Fruit fly (Drosophila melanogaster) whole organism, embryonic: ENCODE results near the gene CG17207.

Experiments
- Adf1 ChIP-seq: fragments of 200-800 bp; sonication (Bioruptor generic); IDR thresholded peaks from 2 replicates; pipeline ENCODE4 v1.3.6; 2022; ENCODE audit warnings: missing biosample characterization, missing genetic modification characterization
- B-H2 ChIP-seq: fragments of 200-800 bp; sonication (Bioruptor generic); optimal IDR thresholded peaks from 2 replicates; lab custom pipeline; 2018; ENCODE audit warnings: missing biosample characterization, mild to moderate bottlenecking, missing genetic modification characterization
- Bteb2 ChIP-seq: fragments of 200-800 bp; sonication (Bioruptor generic); optimal IDR thresholded peaks from 2 replicates; lab custom pipeline; 2016; ENCODE audit warnings: missing biosample characterization, missing genetic modification characterization
- CG12769 ChIP-seq: fragments of 200-800 bp; sonication (Bioruptor generic); optimal IDR thresholded peaks from 2 replicates; lab custom pipeline; 2019; ENCODE audit warnings: missing biosample characterization, mild to moderate bottlenecking, missing genetic modification characterization, moderate library complexity
- CG13894 ChIP-seq: fragments of 200-800 bp; sonication (Bioruptor generic); optimal IDR thresholded peaks from 3 replicates; lab custom pipeline; 2018; ENCODE audit warnings: missing biosample characterization, mild to moderate bottlenecking, missing genetic modification characterization, moderate library complexity
- CG14860 ChIP-seq: fragments of 200-800 bp; sonication (Bioruptor generic); IDR thresholded peaks from 3 replicates; pipeline ENCODE4 v1.3.6; 2022; ENCODE audit warnings: missing biosample characterization, missing genetic modification characterization; ENCODE audit not compliant: partially characterized antibody
- CG16779 ChIP-seq: fragments of 200-800 bp; sonication (Bioruptor generic); IDR thresholded peaks from 2 replicates; pipeline ENCODE4 v1.3.6; 2022; ENCODE audit warnings: missing biosample characterization, missing genetic modification characterization
- CG16813 ChIP-seq: fragments of 200-800 bp; sonication (Bioruptor generic); IDR thresholded peaks from 3 replicates; pipeline ENCODE4 v1.3.6; 2022; ENCODE audit warnings: missing biosample characterization, missing genetic modification characterization; ENCODE audit not compliant: partially characterized antibody
- CG16815 ChIP-seq: fragments of 200-800 bp; sonication (Bioruptor generic); optimal IDR thresholded peaks from 3 replicates; lab custom pipeline; 2017; ENCODE audit warnings: missing biosample characterization, mild to moderate bottlenecking, missing genetic modification characterization
- CG17328 ChIP-seq: fragments of 200-800 bp; sonication (Bioruptor generic); IDR thresholded peaks from 2 replicates; pipeline ENCODE4 v1.3.6; 2022; ENCODE audit warnings: missing biosample characterization, missing genetic modification characterization
- CG33213 ChIP-seq: fragments of 200-800 bp; sonication (Bioruptor generic); optimal IDR thresholded peaks from 3 replicates; lab custom pipeline; 2016; ENCODE audit warnings: missing biosample characterization, missing genetic modification characterization
- CG34422 ChIP-seq: fragments of 200-800 bp; sonication (Bioruptor generic); IDR thresholded peaks from 3 replicates; pipeline ENCODE4 v1.3.6; 2022; ENCODE audit warnings: missing biosample characterization, missing genetic modification characterization
- CG3995 ChIP-seq: fragments of 200-800 bp; sonication (Bioruptor generic); optimal IDR thresholded peaks from 3 replicates; lab custom pipeline; 2016; ENCODE audit warnings: missing biosample characterization, missing genetic modification characterization
- CG4617 ChIP-seq: fragments of 200-800 bp; sonication (Bioruptor generic); optimal IDR thresholded peaks from 3 replicates; lab custom pipeline; 2016; ENCODE audit warnings: missing biosample characterization, missing genetic modification characterization, borderline replicate concordance
- CG6272 ChIP-seq: fragments of 200-800 bp; sonication (Bioruptor generic); IDR thresholded peaks from 2 replicates; pipeline ENCODE4 v1.3.6; 2022; ENCODE audit warnings: missing biosample characterization, missing genetic modification characterization
- CG6654 ChIP-seq: fragments of 200-800 bp; sonication (Bioruptor generic); optimal IDR thresholded peaks from 2 replicates; lab custom pipeline; 2017; ENCODE audit warnings: missing biosample characterization, mild to moderate bottlenecking, missing genetic modification characterization
- CG8388 ChIP-seq: fragments of 200-800 bp; sonication (Bioruptor generic); optimal IDR thresholded peaks from 2 replicates; lab custom pipeline; 2019; ENCODE audit warnings: missing biosample characterization, mild to moderate bottlenecking, missing genetic modification characterization, moderate library complexity
- CG8924 ChIP-seq: fragments of 200-800 bp; optimal IDR thresholded peaks from 3 replicates; lab custom pipeline; 2019; ENCODE audit warnings: missing biosample characterization, mild to moderate bottlenecking, missing genetic modification characterization, moderate library complexity
- Dll ChIP-seq: fragments of 200-800 bp; sonication (Bioruptor generic); IDR thresholded peaks from 4 replicates; pipeline ENCODE4 v1.3.6; 2022; ENCODE audit warnings: missing biosample characterization, missing genetic modification characterization; ENCODE audit not compliant: partially characterized antibody
- Dp ChIP-seq: fragments of 200-800 bp; sonication (Bioruptor generic); optimal IDR thresholded peaks from 2 replicates; lab custom pipeline; 2018; ENCODE audit warnings: missing biosample characterization, mild to moderate bottlenecking, missing genetic modification characterization, moderate library complexity
- E2f1 ChIP-seq: fragments of 200-800 bp; sonication (Bioruptor generic); IDR thresholded peaks from 2 replicates; pipeline ENCODE4 v1.3.6; 2022; ENCODE audit warnings: missing biosample characterization, missing genetic modification characterization
- Ets97D ChIP-seq: fragments of 200-800 bp; sonication (Bioruptor generic); optimal IDR thresholded peaks from 3 replicates; lab custom pipeline; 2016; ENCODE audit warnings: missing biosample characterization, missing genetic modification characterization
- Fer1 ChIP-seq: fragments of 200-800 bp; sonication (Bioruptor generic); optimal IDR thresholded peaks from 2 replicates; lab custom pipeline; 2017; ENCODE audit warnings: missing biosample characterization, mild to moderate bottlenecking, missing genetic modification characterization
- Fer2 ChIP-seq: fragments of 200-800 bp; sonication (Bioruptor generic); optimal IDR thresholded peaks from 2 replicates; lab custom pipeline; 2018; ENCODE audit warnings: missing biosample characterization, mild to moderate bottlenecking, missing genetic modification characterization, moderate library complexity
- Gug ChIP-seq: fragments of 200-800 bp; sonication (Bioruptor generic); IDR thresholded peaks from 4 replicates; pipeline ENCODE4 v1.3.6; 2022; ENCODE audit warnings: missing biosample characterization, missing genetic modification characterization
- HmgZ ChIP-seq: fragments of 200-800 bp; sonication (Bioruptor generic); optimal IDR thresholded peaks from 2 replicates; lab custom pipeline; 2018; ENCODE audit warnings: missing biosample characterization, mild to moderate bottlenecking, missing genetic modification characterization
- Hmr ChIP-seq: fragments of 200-800 bp; sonication (Bioruptor generic); optimal IDR thresholded peaks from 3 replicates; lab custom pipeline; 2017; ENCODE audit warnings: mild to moderate bottlenecking, missing biosample characterization, missing genetic modification reagents, missing genetic modification characterization
- NfI ChIP-seq: fragments of 200-800 bp; sonication (Bioruptor generic); optimal IDR thresholded peaks from 3 replicates; lab custom pipeline; 2018; ENCODE audit warnings: missing biosample characterization, mild to moderate bottlenecking, missing genetic modification characterization, moderate library complexity
- Poxn ChIP-seq: fragments of 200-800 bp; sonication (Bioruptor generic); IDR thresholded peaks from 2 replicates; pipeline ENCODE4 v1.3.6; 2022; ENCODE audit warnings: missing biosample characterization, missing genetic modification characterization
- Taf1 ChIP-seq: fragments of 200-800 bp; sonication (Bioruptor generic); IDR thresholded peaks from 2 replicates; pipeline ENCODE4 v1.3.6; 2022; ENCODE audit warnings: missing biosample characterization, missing genetic modification characterization
- Xrp1 ChIP-seq: fragments of 200-800 bp; sonication (Bioruptor generic); IDR thresholded peaks from 2 replicates; pipeline ENCODE4 v1.3.6; 2022; ENCODE audit warnings: missing biosample characterization, missing genetic modification characterization
- ato ChIP-seq: fragments of 200-800 bp; sonication (Bioruptor generic); IDR thresholded peaks from 2 replicates; pipeline ENCODE4 v1.3.6; 2022; ENCODE audit warnings: missing biosample characterization, missing genetic modification characterization; ENCODE audit not compliant: partially characterized antibody
- az2 ChIP-seq: fragments of 200-800 bp; sonication (Bioruptor generic); optimal IDR thresholded peaks from 3 replicates; lab custom pipeline; 2016; ENCODE audit warnings: missing biosample characterization, missing genetic modification characterization
- caup ChIP-seq: fragments of 200-800 bp; sonication (Bioruptor generic); optimal IDR thresholded peaks from 3 replicates; lab custom pipeline; 2017; ENCODE audit warnings: missing biosample characterization, mild to moderate bottlenecking, missing genetic modification characterization, moderate library complexity; ENCODE audit not compliant: severe bottlenecking
- chn ChIP-seq: fragments of 200-800 bp; sonication (Bioruptor generic); optimal IDR thresholded peaks from 2 replicates; lab custom pipeline; 2016; ENCODE audit warnings: missing biosample characterization, missing genetic modification characterization
- exex ChIP-seq: fragments of 200-800 bp; sonication (Bioruptor generic); optimal IDR thresholded peaks from 4 replicates; lab custom pipeline; 2018; ENCODE audit warnings: missing biosample characterization, mild to moderate bottlenecking, missing genetic modification characterization, moderate library complexity
- fru ChIP-seq: fragments of >200 bp; optimal IDR thresholded peaks from 2 replicates; lab custom pipeline; 2017
- grau ChIP-seq: fragments of 200-800 bp; optimal IDR thresholded peaks from 3 replicates; lab custom pipeline; 2019; ENCODE audit warnings: missing biosample characterization, mild to moderate bottlenecking, missing genetic modification characterization, moderate library complexity
- gsb ChIP-seq: fragments of 200-800 bp; sonication (Bioruptor generic); IDR thresholded peaks from 2 replicates; pipeline ENCODE4 v1.3.6; 2022; ENCODE audit warnings: missing biosample characterization, missing genetic modification characterization
- inv ChIP-seq: fragments of 200-800 bp; sonication (Bioruptor generic); IDR thresholded peaks from 2 replicates; pipeline ENCODE4 v1.3.6; 2022; ENCODE audit warnings: missing biosample characterization, missing genetic modification characterization; ENCODE audit not compliant: partially characterized antibody
- kni ChIP-seq: fragments of 200-800 bp; sonication (Bioruptor generic); optimal IDR thresholded peaks from 3 replicates; lab custom pipeline; 2017; ENCODE audit warnings: mild to moderate bottlenecking, missing biosample characterization, missing genetic modification reagents, missing genetic modification characterization
- knrl ChIP-seq: fragments of 200-800 bp; sonication (Bioruptor generic); IDR thresholded peaks from 3 replicates; pipeline ENCODE4 v1.3.6; 2022; ENCODE audit warnings: missing biosample characterization, missing genetic modification characterization; ENCODE audit not compliant: partially characterized antibody
- mld ChIP-seq: fragments of 200-800 bp; sonication (Bioruptor generic); IDR thresholded peaks from 3 replicates; pipeline ENCODE4 v1.3.6; 2022; ENCODE audit warnings: missing biosample characterization, missing genetic modification characterization; ENCODE audit not compliant: partially characterized antibody
- pb ChIP-seq: fragments of 200-800 bp; sonication (Bioruptor generic); optimal IDR thresholded peaks from 3 replicates; lab custom pipeline; 2016; ENCODE audit warnings: missing biosample characterization, missing genetic modification characterization
- so ChIP-seq: fragments of 200-800 bp; sonication (Bioruptor generic); IDR thresholded peaks from 3 replicates; pipeline ENCODE4 v1.3.6; 2022; ENCODE audit warnings: missing biosample characterization, missing genetic modification characterization
- stc ChIP-seq: fragments of 200-800 bp; sonication (Bioruptor generic); IDR thresholded peaks from 2 replicates; pipeline ENCODE4 v1.3.6; 2022; ENCODE audit warnings: missing biosample characterization, missing genetic modification characterization
- unc-4 ChIP-seq: fragments of 200-800 bp; sonication (Bioruptor generic); IDR thresholded peaks from 2 replicates; pipeline ENCODE4 v1.3.6; 2022; ENCODE audit warnings: missing biosample characterization, missing genetic modification characterization; ENCODE audit not compliant: partially characterized antibody
- vnd ChIP-seq: fragments of 200-800 bp; sonication (Bioruptor generic); IDR thresholded peaks from 3 replicates; pipeline ENCODE4 v1.3.6; 2022; ENCODE audit warnings: missing biosample characterization, missing genetic modification characterization; ENCODE audit not compliant: partially characterized antibody
- zen2 ChIP-seq: fragments of 200-800 bp; sonication (Bioruptor generic); IDR thresholded peaks from 3 replicates; pipeline ENCODE4 v1.3.6; 2022; ENCODE audit warnings: missing biosample characterization, missing genetic modification characterization; ENCODE audit not compliant: partially characterized antibody

CG17207 gene

DNA sequence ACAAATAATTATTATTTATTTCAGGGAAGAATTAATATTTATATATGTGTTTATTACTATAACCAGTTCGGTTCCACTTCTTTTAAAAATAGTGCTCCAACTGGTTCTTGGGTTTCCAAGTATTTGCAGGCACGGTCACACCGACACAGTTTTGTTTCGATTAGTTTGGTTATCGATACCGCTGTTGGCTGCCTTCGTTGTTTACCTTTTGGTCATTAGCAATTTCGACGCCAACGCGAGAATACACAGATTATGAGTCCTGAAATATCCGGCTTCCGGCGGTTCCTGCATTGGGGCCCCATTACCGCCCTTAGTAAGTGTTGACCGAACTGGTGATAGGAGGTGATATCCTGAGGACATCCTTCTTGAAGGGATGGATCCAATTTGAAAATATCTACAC, 30.8 kb downstream of the CG17207 start, which contains the start of gene CG5196 (continued):
- no peak for TF ChIP-seq CG12769 (tag; lab: Kevin White, UChicago)
- peak; percentile 51 for TF ChIP-seq B-H2 (GFP tag; lab: Kevin White, UChicago)
- 0 out of 2 replicates have a peak, but pooled peaks have one; percentile 12 for TF ChIP-seq Xrp1 (GFP tag; lab: Robert Waterston, UW)
- no peak for TF ChIP-seq Fer2
- TF ChIP-seq E2f1 (GFP tag; lab: Robert Waterston, UW): no peak
- TF ChIP-seq Dp (GFP tag; lab: Kevin White, UChicago): peak; percentile 80
- TF ChIP-seq pb (GFP tag; lab: Kevin White, UChicago): peak; percentile 26
- no peak for TF ChIP-seq Taf1
- TF ChIP-seq grau (tag; lab: Kevin White, UChicago): peak; percentile 31
- TF ChIP-seq gsb: no peak
- TF ChIP-seq fru (lab: Kevin White, UChicago): no peak
- TF ChIP-seq vnd (GFP tag; lab: Robert Waterston, UW): peak; percentile 61; the same call in 2 of the 3 replicates
- no peak for TF ChIP-seq CG33213
- TF ChIP-seq Dll (GFP tag; lab: Robert Waterston, UW): peak; percentile 64
- no peak for TF ChIP-seq CG17328 (GFP tag; lab: Robert Waterston, UW)
- TF ChIP-seq stc (GFP tag; lab: Robert Waterston, UW): 0 out of 2 replicates have a peak, but pooled peaks have one; percentile 25
- TF ChIP-seq ato (GFP tag; lab: Robert Waterston, UW): peak; percentile 57; the same call in 1 of the 2 replicates
- TF ChIP-seq CG6272: no peak
- peak; percentile 30 for TF ChIP-seq NfI (GFP tag; lab: Kevin White, UChicago)
- TF ChIP-seq zen2 (GFP tag; lab: Robert Waterston, UW): peak; percentile 74
- TF ChIP-seq CG8388: no peak
- no peak for TF ChIP-seq CG16815 (GFP tag; lab: Kevin White, UChicago)
- TF ChIP-seq Poxn (GFP tag; lab: Robert Waterston, UW): no peak
- peak; percentile 52; the same call in 2 of the 3 replicates for TF ChIP-seq CG16813 (GFP tag; lab: Robert Waterston, UW)
- TF ChIP-seq inv (GFP tag; lab: Robert Waterston, UW): peak; percentile 51; the same call in 1 of the 2 replicates
- peak; percentile 45; the same call in 1 of the 2 replicates for TF ChIP-seq CG16779
- peak; percentile 55 for TF ChIP-seq CG4617
- TF ChIP-seq HmgZ (tag; lab: Kevin White, UChicago): peak; percentile 81
- no peak for TF ChIP-seq Bteb2
- TF ChIP-seq so (GFP tag; lab: Robert Waterston, UW): 0 out of 3 replicates have a peak, but pooled peaks have one; percentile 25
- TF ChIP-seq kni (GFP tag; lab: Kevin White, UChicago): peak; percentile 34
- peak; percentile 78 for TF ChIP-seq CG3995 (GFP tag; lab: Kevin White, UChicago)
- peak; percentile 17 for TF ChIP-seq CG8924
- no peak for TF ChIP-seq Gug (GFP tag; lab: Robert Waterston, UW)
- TF ChIP-seq az2 (GFP tag; lab: Kevin White, UChicago): no peak
- TF ChIP-seq CG6654 (GFP tag; lab: Kevin White, UChicago): peak; percentile 95
- TF ChIP-seq chn (GFP tag; lab: Kevin White, UChicago): no peak
- peak; percentile 41 for TF ChIP-seq Hmr (GFP tag; lab: Kevin White, UChicago)
- peak; percentile 66 for TF ChIP-seq knrl (GFP tag; lab: Robert Waterston, UW)
- TF ChIP-seq Adf1: peak; percentile 36; the same call in 1 of the 2 replicates
- peak; percentile 18 for TF ChIP-seq caup
- TF ChIP-seq Ets97D (GFP tag; lab: Kevin White, UChicago): peak; percentile 34
- peak; percentile 27; the same call in 2 of the 3 replicates for TF ChIP-seq CG14860
- peak; percentile 38 for TF ChIP-seq Fer1
- peak; percentile 64 for TF ChIP-seq exex (tag; lab: Kevin White, UChicago)
- peak; percentile 73 for TF ChIP-seq unc-4 (GFP tag; lab: Robert Waterston, UW)
- peak; percentile 58; the same call in 2 of the 3 replicates for TF ChIP-seq mld (GFP tag; lab: Robert Waterston, UW)
- peak; percentile 84; the same call in 2 of the 3 replicates for TF ChIP-seq CG34422 (GFP tag; lab: Robert Waterston, UW)
- TF ChIP-seq CG13894 (tag; lab: Kevin White, UChicago): peak; percentile 51
